Worm (Caenorhabditis elegans) whole organism, late embryonic: ENCODE data around the gene gba-3.

Source experiments
- K02D7.2 ChIP-seq: sonication (generic microtip); optimal IDR thresholded peaks from 2 replicates; lab custom pipeline; 2017; ENCODE audit warnings: mild to moderate bottlenecking, missing genetic modification characterization, missing compliant biosample characterization
- ahr-1 ChIP-seq: sonication (generic microtip); optimal IDR thresholded peaks from 2 replicates; lab custom pipeline; 2016; ENCODE audit warnings: missing genetic modification characterization, missing compliant biosample characterization
- ama-1 ChIP-seq: fragments of 150-350 bp; optimal IDR thresholded peaks from 2 replicates; lab custom pipeline; 2014
- ceh-14 ChIP-seq: sonication (generic microtip); optimal IDR thresholded peaks from 2 replicates; lab custom pipeline; 2016; ENCODE audit warnings: missing genotype, missing genetic modification characterization, missing compliant biosample characterization
- ceh-24 ChIP-seq: sonication (generic microtip); optimal IDR thresholded peaks from 2 replicates; lab custom pipeline; 2016; ENCODE audit warnings: mild to moderate bottlenecking, missing genetic modification characterization, missing compliant biosample characterization
- che-1 ChIP-seq: sonication (generic microtip); optimal IDR thresholded peaks from 2 replicates; lab custom pipeline; 2016; ENCODE audit warnings: mild to moderate bottlenecking, missing genetic modification characterization, missing compliant biosample characterization
- fkh-10 ChIP-seq: fragments of 150-350 bp; optimal IDR thresholded peaks from 2 replicates; lab custom pipeline; 2014; ENCODE audit warnings: missing biosample characterization, missing genetic modification reagents, missing genetic modification characterization
- pax-1 ChIP-seq: fragments of 150-350 bp; optimal IDR thresholded peaks from 2 replicates; lab custom pipeline; 2014; ENCODE audit warnings: missing biosample characterization, missing genetic modification characterization
- pha-2 ChIP-seq: sonication (generic microtip); optimal IDR thresholded peaks from 2 replicates; lab custom pipeline; 2017; ENCODE audit warnings: mild to moderate bottlenecking, missing genetic modification characterization, missing compliant biosample characterization
- pqm-1 ChIP-seq: sonication (generic microtip); optimal IDR thresholded peaks from 2 replicates; lab custom pipeline; 2016; ENCODE audit warnings: missing genetic modification characterization, missing compliant biosample characterization
- sox-4 ChIP-seq: sonication (generic microtip); optimal IDR thresholded peaks from 2 replicates; lab custom pipeline; 2017; ENCODE audit warnings: mild to moderate bottlenecking, missing genetic modification characterization, inconsistent platforms, missing compliant biosample characterization
- syd-9 ChIP-seq: sonication (generic microtip); optimal IDR thresholded peaks from 2 replicates; lab custom pipeline; 2016; ENCODE audit warnings: mild to moderate bottlenecking, missing genetic modification characterization, moderate library complexity, missing compliant biosample characterization
- ttx-3 ChIP-seq: sonication (generic microtip); optimal IDR thresholded peaks from 2 replicates; lab custom pipeline; 2016; ENCODE audit warnings: missing genetic modification reagents, missing genetic modification characterization, missing compliant biosample characterization
- unc-86 ChIP-seq: sonication (generic microtip); optimal IDR thresholded peaks from 2 replicates; lab custom pipeline; 2016; ENCODE audit warnings: missing genetic modification characterization, missing compliant biosample characterization

DNA sequence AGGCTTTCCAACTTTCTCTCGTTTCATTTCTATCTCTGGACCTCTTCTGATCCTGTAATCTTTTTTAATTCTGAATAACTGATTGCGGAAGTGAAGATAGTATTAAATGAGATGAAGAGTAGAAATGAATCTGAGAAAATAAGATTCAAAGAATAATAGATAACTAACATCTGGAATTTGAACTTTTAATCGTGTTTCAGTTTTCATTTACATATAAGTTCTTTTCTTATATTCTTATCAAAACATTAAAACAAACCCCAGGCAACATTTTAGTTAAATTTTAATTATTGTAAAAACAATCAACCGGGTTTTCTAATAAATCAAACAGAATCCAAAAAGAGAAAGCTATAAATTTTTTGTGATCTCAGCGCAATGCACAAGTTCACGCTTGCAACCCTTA, 19.9 kb upstream of the gba-3 start:
- TF ChIP-seq pqm-1 (tag; lab: Kevin White, UChicago) (no peak), unc-86 (tag; lab: Kevin White, UChicago) (no peak), ama-1 (lab: Kevin White, UChicago) (no peak), ceh-14 (tag; lab: Kevin White, UChicago) (no peak), ttx-3 (tag; lab: Kevin White, UChicago) (no peak), pax-1 (tag; lab: Kevin White, UChicago) (no peak), che-1 (tag; lab: Kevin White, UChicago) (no peak), pha-2 (tag; lab: Kevin White, UChicago) (no peak), K02D7.2 (tag; lab: Kevin White, UChicago) (no peak), syd-9 (no peak), sox-4 (no peak), fkh-10 (GFP tag; lab: Kevin White, UChicago) (no peak), ceh-24 (tag; lab: Kevin White, UChicago) (no peak), ahr-1 (tag; lab: Kevin White, UChicago) (no peak)
